Fruit fly (Drosophila melanogaster) whole organism, prepupa: Measurements from ENCODE around the gene CG8043.

ENCODE experiments used
- Blimp-1 ChIP-seq: fragments of 200-800 bp; sonication (Bioruptor generic); optimal IDR thresholded peaks from 3 replicates; lab custom pipeline; 2017; ENCODE audit warnings: missing biosample characterization, missing genetic modification characterization, mild to moderate bottlenecking, moderate library complexity, missing genetic modification reagents
- CG10631 ChIP-seq: fragments of 200-800 bp; sonication (Bioruptor generic); optimal IDR thresholded peaks from 2 replicates; lab custom pipeline; 2016; ENCODE audit warnings: missing biosample characterization, missing genetic modification characterization
- CG11294 ChIP-seq: fragments of 200-800 bp; sonication (Bioruptor generic); IDR thresholded peaks from 2 replicates; pipeline ENCODE4 v1.3.6; 2022; ENCODE audit warnings: missing biosample characterization, missing genetic modification characterization
- CG11762 ChIP-seq: fragments of 200-800 bp; sonication (Bioruptor generic); optimal IDR thresholded peaks from 3 replicates; lab custom pipeline; 2016; ENCODE audit warnings: missing biosample characterization, missing genetic modification characterization; ENCODE audit not compliant: insufficient read depth
- CG11902 ChIP-seq: fragments of 200-800 bp; sonication (Bioruptor generic); optimal IDR thresholded peaks from 3 replicates; lab custom pipeline; 2016; ENCODE audit warnings: missing biosample characterization, missing genetic modification characterization
- CG15336 ChIP-seq: fragments of 200-800 bp; sonication (Bioruptor generic); IDR thresholded peaks from 2 replicates; pipeline ENCODE4 v1.3.6; 2022; ENCODE audit warnings: missing biosample characterization, missing genetic modification characterization
- CG1621 ChIP-seq: fragments of 200-800 bp; sonication (Bioruptor generic); optimal IDR thresholded peaks from 3 replicates; lab custom pipeline; 2018; ENCODE audit warnings: missing biosample characterization, mild to moderate bottlenecking, missing genetic modification characterization
- CG16779 ChIP-seq: fragments of 200-800 bp; sonication (Bioruptor generic); optimal IDR thresholded peaks from 3 replicates; lab custom pipeline; 2017; ENCODE audit warnings: missing biosample characterization, mild to moderate bottlenecking, missing genetic modification characterization
- CG3032 ChIP-seq: fragments of 200-800 bp; optimal IDR thresholded peaks from 2 replicates; lab custom pipeline; 2019; ENCODE audit warnings: missing biosample characterization, mild to moderate bottlenecking, missing genetic modification characterization, moderate library complexity
- CG31627 ChIP-seq: fragments of 200-800 bp; sonication (Bioruptor generic); optimal IDR thresholded peaks from 3 replicates; lab custom pipeline; 2016; ENCODE audit warnings: missing biosample characterization, missing genetic modification characterization
- CG32006 ChIP-seq: fragments of 200-800 bp; sonication (Bioruptor generic); optimal IDR thresholded peaks from 3 replicates; lab custom pipeline; 2017; ENCODE audit warnings: missing biosample characterization, mild to moderate bottlenecking, missing genetic modification characterization
- CG3919 ChIP-seq: fragments of 200-800 bp; sonication (Bioruptor generic); optimal IDR thresholded peaks from 3 replicates; lab custom pipeline; 2016; ENCODE audit warnings: missing biosample characterization, missing genetic modification characterization
- CG4318 ChIP-seq: fragments of 200-800 bp; sonication (Bioruptor generic); optimal IDR thresholded peaks from 3 replicates; lab custom pipeline; 2017; ENCODE audit warnings: missing biosample characterization, mild to moderate bottlenecking, missing genetic modification characterization
- CG6163 ChIP-seq: fragments of 200-800 bp; sonication (Bioruptor generic); IDR thresholded peaks from 3 replicates; pipeline ENCODE4 v1.3.6; 2022; ENCODE audit warnings: missing biosample characterization, missing genetic modification characterization
- CG6276 ChIP-seq: fragments of 200-800 bp; sonication (Bioruptor generic); optimal IDR thresholded peaks from 2 replicates; lab custom pipeline; 2017; ENCODE audit warnings: missing biosample characterization, mild to moderate bottlenecking, missing genetic modification characterization
- CG6854 ChIP-seq: fragments of 200-800 bp; sonication (Bioruptor generic); optimal IDR thresholded peaks from 2 replicates; lab custom pipeline; 2017; ENCODE audit warnings: missing biosample characterization, mild to moderate bottlenecking, missing genetic modification characterization
- CG7368 ChIP-seq: fragments of 200-800 bp; sonication (Bioruptor generic); optimal IDR thresholded peaks from 3 replicates; lab custom pipeline; 2016; ENCODE audit warnings: missing biosample characterization, missing genetic modification characterization
- CG8119 ChIP-seq: fragments of 200-800 bp; sonication (Bioruptor generic); IDR thresholded peaks from 3 replicates; pipeline ENCODE4 v1.3.6; 2022; ENCODE audit warnings: missing biosample characterization, missing genetic modification characterization
- CG8319 ChIP-seq: fragments of 200-800 bp; sonication (Bioruptor generic); optimal IDR thresholded peaks from 3 replicates; lab custom pipeline; 2016; ENCODE audit warnings: missing biosample characterization, missing genetic modification characterization
- CG8632 ChIP-seq: fragments of 200-800 bp; sonication (Bioruptor generic); optimal IDR thresholded peaks from 3 replicates; lab custom pipeline; 2016; ENCODE audit warnings: missing biosample characterization, missing genetic modification characterization
- Eip78C ChIP-seq: fragments of 200-800 bp; sonication (Bioruptor generic); peaks from one replicate; lab custom pipeline; 2016; ENCODE audit warnings: missing biosample characterization, missing genetic modification characterization
- Ets21C ChIP-seq: fragments of 200-800 bp; sonication (Bioruptor generic); optimal IDR thresholded peaks from 3 replicates; lab custom pipeline; 2016; ENCODE audit warnings: missing biosample characterization, missing genetic modification characterization
- Gug ChIP-seq: fragments of 200-800 bp; sonication (Bioruptor generic); IDR thresholded peaks from 2 replicates; pipeline ENCODE4 v1.3.6; 2022; ENCODE audit warnings: missing biosample characterization, missing genetic modification characterization
- Hr39 ChIP-seq: fragments of 200-800 bp; sonication (Bioruptor generic); optimal IDR thresholded peaks from 2 replicates; lab custom pipeline; 2016; ENCODE audit warnings: missing biosample characterization, missing genetic modification characterization
- Hr4 ChIP-seq: fragments of 200-800 bp; sonication (Bioruptor generic); optimal IDR thresholded peaks from 3 replicates; lab custom pipeline; 2016; ENCODE audit warnings: missing biosample characterization, missing genetic modification characterization
- Lpt ChIP-seq: fragments of 200-800 bp; sonication (Bioruptor generic); optimal IDR thresholded peaks from 3 replicates; lab custom pipeline; 2016; ENCODE audit warnings: missing biosample characterization, missing genetic modification characterization
- Met ChIP-seq: fragments of 200-800 bp; sonication (Bioruptor generic); optimal IDR thresholded peaks from 3 replicates; lab custom pipeline; 2016; ENCODE audit warnings: missing biosample characterization, missing genetic modification characterization
- OdsH ChIP-seq: fragments of 200-800 bp; sonication (Bioruptor generic); optimal IDR thresholded peaks from 3 replicates; lab custom pipeline; 2016; ENCODE audit warnings: missing biosample characterization, missing genetic modification characterization
- Smox ChIP-seq: fragments of 200-800 bp; sonication (Bioruptor generic); optimal IDR thresholded peaks from 3 replicates; lab custom pipeline; 2016; ENCODE audit warnings: missing biosample characterization, missing genetic modification characterization
- Sox102F ChIP-seq: fragments of 200-800 bp; sonication (Bioruptor generic); optimal IDR thresholded peaks from 2 replicates; lab custom pipeline; 2016; ENCODE audit warnings: missing biosample characterization, mild to moderate bottlenecking, missing genetic modification characterization
- Sox15 ChIP-seq: fragments of 200-800 bp; sonication (Bioruptor generic); optimal IDR thresholded peaks from 3 replicates; lab custom pipeline; 2016; ENCODE audit warnings: missing biosample characterization, missing genetic modification characterization
- acj6 ChIP-seq: fragments of 200-800 bp; sonication (Bioruptor generic); optimal IDR thresholded peaks from 3 replicates; lab custom pipeline; 2016; ENCODE audit warnings: missing biosample characterization, missing genetic modification characterization
- cyc ChIP-seq: fragments of 200-800 bp; sonication (Bioruptor generic); optimal IDR thresholded peaks from 3 replicates; lab custom pipeline; 2016; ENCODE audit warnings: missing biosample characterization, missing genetic modification characterization
- dac ChIP-seq: fragments of 200-800 bp; sonication (Bioruptor generic); optimal IDR thresholded peaks from 2 replicates; lab custom pipeline; 2017; ENCODE audit warnings: missing biosample characterization, mild to moderate bottlenecking, missing genetic modification characterization
- dsx ChIP-seq: fragments of 200-800 bp; optimal IDR thresholded peaks from 3 replicates; lab custom pipeline; 2019; ENCODE audit warnings: missing biosample characterization, mild to moderate bottlenecking, missing genetic modification characterization, moderate library complexity; ENCODE audit not compliant: poor library complexity, severe bottlenecking
- eg ChIP-seq: fragments of 200-800 bp; sonication (Bioruptor generic); IDR thresholded peaks from 3 replicates; pipeline ENCODE4 v1.3.6; 2022; ENCODE audit warnings: missing biosample characterization, missing genetic modification characterization
- esn ChIP-seq: fragments of 200-800 bp; sonication (Bioruptor generic); optimal IDR thresholded peaks from 2 replicates; lab custom pipeline; 2016; ENCODE audit warnings: missing biosample characterization, mild to moderate bottlenecking, missing genetic modification characterization, moderate library complexity
- fd59A ChIP-seq: fragments of 200-800 bp; sonication (Bioruptor generic); optimal IDR thresholded peaks from 2 replicates; lab custom pipeline; 2017; ENCODE audit warnings: missing biosample characterization, mild to moderate bottlenecking, missing genetic modification characterization, missing genetic modification reagents
- fkh ChIP-seq: fragments of 200-800 bp; sonication (Bioruptor generic); optimal IDR thresholded peaks from 3 replicates; lab custom pipeline; 2017; ENCODE audit warnings: missing biosample characterization, mild to moderate bottlenecking, missing genetic modification characterization, moderate library complexity
- lz ChIP-seq: fragments of 200-800 bp; sonication (Bioruptor generic); optimal IDR thresholded peaks from 3 replicates; lab custom pipeline; 2016; ENCODE audit warnings: missing biosample characterization, missing genetic modification characterization
- spab ChIP-seq: fragments of 200-800 bp; sonication (Bioruptor generic); optimal IDR thresholded peaks from 2 replicates; lab custom pipeline; 2017; ENCODE audit warnings: missing biosample characterization, mild to moderate bottlenecking, missing genetic modification characterization, missing genetic modification reagents
- ss ChIP-seq, 2 experiments: fragments of 200-800 bp; sonication (Bioruptor generic); optimal IDR thresholded peaks; 2 replicates in 1 of 2; 3 replicates in 1 of 2; lab custom pipeline; 2017 to 2018; ENCODE audit warnings: mild to moderate bottlenecking in 2 of 2, missing biosample characterization in 2 of 2, missing genetic modification characterization in 2 of 2, moderate library complexity in 1 of 2
- svp ChIP-seq: fragments of 200-800 bp; sonication (Bioruptor generic); peaks from one replicate; lab custom pipeline; 2016; ENCODE audit warnings: missing biosample characterization, missing genetic modification characterization
- topi ChIP-seq: fragments of 200-800 bp; sonication (Bioruptor generic); optimal IDR thresholded peaks from 3 replicates; lab custom pipeline; 2016; ENCODE audit warnings: missing biosample characterization, missing genetic modification characterization

Gene CG8043

dm6 chr3R:8659200-8659897, 17.4 kb upstream of the CG8043 start (continued):
- TF ChIP-seq Smox (peak; percentile 71), CG6163 (peak; percentile 73; the same call in 2 of the 3 replicates), ss (GFP tag; optimal IDR thresholded peaks at IDR 0.05; lab: Kevin White, UChicago) (peak; percentile 50 to 59), Ets21C (GFP tag; lab: Kevin White, UChicago) (peak; percentile 57), fkh (GFP tag; lab: Kevin White, UChicago) (peak; percentile 29), lz (peak; percentile 59), Sox102F (GFP tag; lab: Kevin White, UChicago) (peak; percentile 67), OdsH (GFP tag; lab: Kevin White, UChicago) (peak; percentile 56), CG11902 (peak; percentile 2), CG4318 (peak; percentile 41), esn (GFP tag; lab: Kevin White, UChicago) (peak; percentile 80), CG32006 (GFP tag; lab: Kevin White, UChicago) (peak; percentile 73), CG11762 (GFP tag; lab: Kevin White, UChicago) (peak; percentile 49), dac (GFP tag; lab: Kevin White, UChicago) (peak; percentile 7), CG8319 (GFP tag; lab: Kevin White, UChicago) (peak; percentile 12), acj6 (peak; percentile 61), CG6854 (peak; percentile 40), svp (GFP tag; lab: Kevin White, UChicago) (peak; percentile 87), Sox15 (GFP tag; lab: Kevin White, UChicago) (no peak), eg (GFP tag; lab: Robert Waterston, UW) (peak; percentile 60; the same call in 2 of the 3 replicates), dsx (GFP tag; lab: Kevin White, UChicago) (peak; percentile 22), CG3919 (peak; percentile 62), Met (GFP tag; lab: Kevin White, UChicago) (peak; percentile 74), CG11294 (GFP tag; lab: Robert Waterston, UW) (no peak), CG10631 (peak; percentile 55), Lpt (GFP tag; lab: Kevin White, UChicago) (peak; percentile 62), cyc (GFP tag; lab: Kevin White, UChicago) (peak; percentile 67), CG6276 (GFP tag; lab: Kevin White, UChicago) (no peak), CG8632 (GFP tag; lab: Kevin White, UChicago) (peak; percentile 48), Gug (GFP tag; lab: Robert Waterston, UW) (peak; percentile 52; the same call in 1 of the 2 replicates), topi (GFP tag; lab: Kevin White, UChicago) (peak; percentile 62), CG15336 (GFP tag; lab: Robert Waterston, UW) (peak; percentile 54; the same call in 1 of the 2 replicates), Hr4 (GFP tag; lab: Kevin White, UChicago) (peak; percentile 67), CG1621 (no peak), Eip78C (GFP tag; lab: Kevin White, UChicago) (peak; percentile 92), Blimp-1 (GFP tag; lab: Kevin White, UChicago) (peak; percentile 45), CG3032 (peak; percentile 21), spab (peak; percentile 58), Hr39 (peak; percentile 67), CG7368 (peak; percentile 45), CG16779 (tag; lab: Kevin White, UChicago) (peak; percentile 3), CG8119 (GFP tag; lab: Robert Waterston, UW) (0 out of 3 replicates have a peak, but pooled peaks have one; percentile 28), fd59A (GFP tag; lab: Kevin White, UChicago) (peak; percentile 5), CG31627 (peak; percentile 62)
